Worm (Caenorhabditis elegans): Measurements from ENCODE around the gene frpr-8.

DNA sequence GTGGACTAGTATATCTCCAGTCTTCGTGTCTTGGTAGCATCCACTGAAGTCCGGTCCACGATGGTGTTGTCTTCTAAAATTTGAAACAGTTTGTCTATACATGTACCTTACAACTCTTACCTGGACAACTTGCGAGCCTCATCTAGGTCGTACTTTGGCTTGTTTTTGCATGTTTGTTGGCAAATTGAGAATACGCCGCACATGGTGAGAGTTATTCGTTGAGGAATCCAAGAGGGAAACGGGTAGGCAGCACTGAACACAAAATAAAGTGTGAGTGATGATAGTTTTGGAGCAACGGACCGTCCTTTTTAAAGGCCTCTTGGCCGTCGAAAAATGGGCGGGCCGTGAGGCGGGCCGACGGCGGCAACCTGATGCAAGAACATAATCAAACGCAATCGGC, 53.0 kb downstream of the frpr-8 start, which contains the start of gene asns-2:
- TF ChIP-seq lin-32 (GFP tag; optimal IDR thresholded peaks at IDR 0.05) (no peak), nhr-12 (tag; optimal IDR thresholded peaks at IDR 0.05) (no peak), ceh-83 (GFP tag; optimal IDR thresholded peaks at IDR 0.05) (no peak), unc-62 (GFP tag; optimal IDR thresholded peaks at IDR 0.05) (no peak), ztf-11 (tag; optimal IDR thresholded peaks at IDR 0.05) (no peak), snpc-4 (tag; optimal IDR thresholded peaks at IDR 0.05) (no peak), nhr-76 (tag; optimal IDR thresholded peaks at IDR 0.05) (no peak)
